Fruit fly (Drosophila melanogaster) whole organism, adult: ENCODE measurements around the gene lmd.
A peak's percentile ranks its signal among the peaks of the same experiment; 100 is the strongest.

Source experiments
- CG11617 ChIP-seq: fragments of 200-800 bp; sonication (Bioruptor generic); optimal IDR thresholded peaks from 2 replicates; lab custom pipeline; 2017; ENCODE audit warnings: mild to moderate bottlenecking, missing biosample characterization, missing genetic modification reagents, missing genetic modification characterization
- CG12768 ChIP-seq: fragments of 200-800 bp; sonication (Bioruptor generic); optimal IDR thresholded peaks from 2 replicates; lab custom pipeline; 2017; ENCODE audit warnings: missing biosample characterization, missing genetic modification characterization, mild to moderate bottlenecking, moderate library complexity, missing genetic modification reagents
- CG14711 ChIP-seq: fragments of 200-800 bp; sonication (Bioruptor generic); optimal IDR thresholded peaks from 2 replicates; lab custom pipeline; 2018; ENCODE audit warnings: missing biosample characterization, mild to moderate bottlenecking, missing genetic modification characterization, moderate library complexity
- CG1620 ChIP-seq: fragments of 200-800 bp; sonication (Bioruptor generic); optimal IDR thresholded peaks from 2 replicates; lab custom pipeline; 2016; ENCODE audit warnings: missing biosample characterization, missing genetic modification characterization
- CG33017 ChIP-seq: fragments of 200-800 bp; sonication (Bioruptor generic); optimal IDR thresholded peaks from 2 replicates; lab custom pipeline; 2018; ENCODE audit warnings: missing biosample characterization, mild to moderate bottlenecking, missing genetic modification characterization, moderate library complexity
- CG5204 ChIP-seq: fragments of 200-800 bp; sonication (Bioruptor generic); optimal IDR thresholded peaks from 2 replicates; lab custom pipeline; 2016; ENCODE audit warnings: missing biosample characterization, missing genetic modification characterization
- CG7045 ChIP-seq: fragments of 200-800 bp; sonication (Bioruptor generic); optimal IDR thresholded peaks from 2 replicates; lab custom pipeline; 2017; ENCODE audit warnings: missing biosample characterization, mild to moderate bottlenecking, missing genetic modification characterization
- CG7101 ChIP-seq: fragments of 200-800 bp; sonication (Bioruptor generic); optimal IDR thresholded peaks from 2 replicates; lab custom pipeline; 2018; ENCODE audit warnings: missing biosample characterization, mild to moderate bottlenecking, missing genetic modification characterization, moderate library complexity
- Clk ChIP-seq: fragments of 200-800 bp; sonication (Bioruptor generic); optimal IDR thresholded peaks from 2 replicates; lab custom pipeline; 2017; ENCODE audit warnings: missing biosample characterization, missing genetic modification characterization
- Crg-1 ChIP-seq: fragments of 200-800 bp; sonication (Bioruptor generic); optimal IDR thresholded peaks from 2 replicates; lab custom pipeline; 2016; ENCODE audit warnings: missing biosample characterization, missing genetic modification characterization
- Hr96 ChIP-seq: fragments of 200-800 bp; sonication (Bioruptor generic); optimal IDR thresholded peaks from 2 replicates; lab custom pipeline; 2016; ENCODE audit warnings: missing biosample characterization, missing genetic modification characterization
- Mnt ChIP-seq: fragments of 200-800 bp; sonication (Bioruptor generic); optimal IDR thresholded peaks from 2 replicates; lab custom pipeline; 2016; ENCODE audit warnings: missing biosample characterization, mild to moderate bottlenecking, missing genetic modification characterization
- bab1 ChIP-seq: fragments of 200-800 bp; sonication (Bioruptor generic); optimal IDR thresholded peaks from 3 replicates; lab custom pipeline; 2019; ENCODE audit warnings: missing biosample characterization, mild to moderate bottlenecking, missing genetic modification characterization, moderate library complexity
- cic ChIP-seq: fragments of 200-800 bp; sonication (Bioruptor generic); optimal IDR thresholded peaks from 2 replicates; lab custom pipeline; 2017; ENCODE audit warnings: missing biosample characterization, mild to moderate bottlenecking, missing genetic modification characterization, moderate library complexity
- cnc ChIP-seq, 2 experiments: fragments of >200 bp; optimal IDR thresholded peaks; 2 replicates each; lab custom pipeline; 2017
- kay ChIP-seq: fragments of 200-800 bp; sonication (Bioruptor generic); peaks from one replicate; lab custom pipeline; 2016; ENCODE audit warnings: missing biosample characterization, missing genetic modification characterization, borderline replicate concordance
- ovo ChIP-seq: fragments of 200-800 bp; sonication (Bioruptor generic); optimal IDR thresholded peaks from 2 replicates; lab custom pipeline; 2016; ENCODE audit warnings: missing biosample characterization, missing genetic modification characterization
- pad ChIP-seq: fragments of 200-800 bp; sonication (Bioruptor generic); optimal IDR thresholded peaks from 3 replicates; lab custom pipeline; 2017; ENCODE audit warnings: missing biosample characterization, missing genetic modification characterization, mild to moderate bottlenecking, moderate library complexity, missing genetic modification reagents
- tj ChIP-seq: fragments of 200-800 bp; sonication (Bioruptor generic); optimal IDR thresholded peaks from 3 replicates; lab custom pipeline; 2017; ENCODE audit warnings: missing biosample characterization, mild to moderate bottlenecking, missing genetic modification characterization, moderate library complexity
- toe ChIP-seq: fragments of 200-800 bp; sonication (Bioruptor generic); optimal IDR thresholded peaks from 2 replicates; lab custom pipeline; 2016; ENCODE audit warnings: missing biosample characterization, missing genetic modification characterization

lmd gene

DNA sequence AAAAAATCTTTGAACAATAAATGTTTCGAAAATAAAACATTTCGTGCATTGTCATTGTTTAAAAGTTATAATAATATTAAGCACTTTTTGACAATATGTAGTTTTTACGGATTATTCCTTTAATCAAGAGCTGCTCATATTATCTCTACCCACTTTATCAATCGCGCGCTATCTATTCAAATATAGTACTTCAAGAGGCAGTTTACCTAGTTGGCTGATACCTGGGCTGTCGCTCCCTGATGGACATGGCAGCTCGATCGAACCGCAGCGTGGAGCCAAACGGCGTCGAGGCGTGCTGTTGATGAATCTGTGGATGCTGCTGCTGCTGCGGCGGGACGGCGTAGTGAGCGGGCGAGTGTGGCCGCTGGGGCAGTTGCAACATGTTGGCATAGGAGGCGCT is 33.7 kb upstream of the lmd start:
- TF ChIP-seq Clk (GFP tag; lab: Kevin White, UChicago) = no peak
- no peak for TF ChIP-seq toe (GFP tag; lab: Kevin White, UChicago)
- no peak for TF ChIP-seq CG7045 (GFP tag; lab: Kevin White, UChicago)
- no peak for TF ChIP-seq CG5204 (GFP tag; lab: Kevin White, UChicago)
- no peak for TF ChIP-seq CG7101
- no peak for TF ChIP-seq cic
- TF ChIP-seq Crg-1 = no peak
- no peak for TF ChIP-seq tj (GFP tag; lab: Kevin White, UChicago)
- no peak for TF ChIP-seq bab1
- no peak for TF ChIP-seq cnc (optimal IDR thresholded peaks at IDR 0.05; lab: Kevin White, UChicago)
- no peak for TF ChIP-seq pad (GFP tag; lab: Kevin White, UChicago)
- no peak for TF ChIP-seq CG33017 (tag; lab: Kevin White, UChicago)
- TF ChIP-seq CG14711 (tag; lab: Kevin White, UChicago) = no peak
- TF ChIP-seq kay (GFP tag; lab: Kevin White, UChicago) = no peak
- TF ChIP-seq CG11617 = no peak
- no peak for TF ChIP-seq CG1620 (GFP tag; lab: Kevin White, UChicago)

DNA sequence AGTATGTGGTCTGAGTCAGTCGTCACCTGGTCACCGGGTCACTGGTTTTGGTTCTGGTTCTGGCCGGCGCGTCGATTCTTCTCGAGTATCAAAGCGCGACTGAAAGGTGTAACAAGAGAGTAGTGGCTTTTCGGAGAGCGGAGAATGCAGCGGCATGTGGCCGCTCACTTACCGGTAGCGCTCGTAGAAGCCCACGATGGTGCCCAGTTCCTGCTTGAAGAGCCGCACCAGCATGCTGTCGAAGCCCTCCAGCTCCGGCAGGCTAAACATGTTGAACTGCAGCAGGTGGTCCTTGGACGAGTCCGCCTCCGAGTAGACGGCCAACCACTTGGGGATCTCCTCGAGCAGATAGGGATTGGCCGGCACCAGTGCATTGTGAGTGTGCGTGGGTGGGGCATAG is 32.3 kb upstream of the lmd start, which contains the start of gene Ctns:
Ctns (minus strand) TSS at position 101 of the 400 bp plus-strand sequence.
- TF ChIP-seq bab1 (no peak), CG7101 (no peak), cic (no peak), CG1620 (GFP tag; lab: Kevin White, UChicago) (no peak), CG7045 (GFP tag; lab: Kevin White, UChicago) (no peak), kay (GFP tag; lab: Kevin White, UChicago) (no peak), toe (GFP tag; lab: Kevin White, UChicago) (no peak), CG14711 (tag; lab: Kevin White, UChicago) (no peak), CG12768 (no peak), CG33017 (tag; lab: Kevin White, UChicago) (no peak)

DNA sequence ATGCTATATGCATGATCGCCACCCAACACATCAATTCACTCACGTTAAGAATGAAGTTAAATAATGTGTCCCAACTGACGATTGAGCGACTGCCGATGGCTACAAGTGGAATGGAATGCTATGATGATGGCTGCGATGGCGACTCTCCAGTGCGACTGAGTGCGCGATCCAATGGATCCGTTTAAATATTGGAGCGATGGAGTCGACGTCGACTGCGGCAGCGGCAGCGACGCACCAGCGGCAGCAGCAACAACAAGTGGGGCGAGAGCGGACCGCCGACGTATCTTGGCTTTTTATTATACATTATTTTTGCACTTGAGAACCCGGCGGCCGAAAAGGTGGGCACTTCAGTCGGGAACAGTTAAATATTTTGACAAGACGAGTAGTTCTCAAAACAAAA is 30.9 kb upstream of the lmd start:
- TF ChIP-seq bab1 (peak; percentile 2), CG33017 (tag; lab: Kevin White, UChicago) (no peak)

DNA sequence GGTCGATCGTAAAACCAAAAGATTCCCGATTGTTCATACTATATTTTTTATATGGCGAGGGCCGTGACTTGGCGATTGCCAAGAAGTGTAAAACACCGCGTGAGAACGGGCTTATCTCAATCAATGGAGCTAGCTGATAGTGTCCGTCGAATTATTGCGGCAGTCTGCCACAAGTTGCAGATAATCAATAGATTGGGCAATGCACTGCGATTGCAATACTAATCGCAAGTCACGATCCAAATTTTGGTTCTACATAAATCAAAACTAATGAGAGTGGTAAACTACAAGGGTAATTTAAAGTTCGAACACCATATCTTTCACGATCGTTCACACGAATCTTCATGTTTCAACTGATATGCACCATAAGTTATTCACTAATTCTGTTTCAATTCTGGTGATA is 30.2 kb upstream of the lmd start:
- peak; percentile 11 for TF ChIP-seq Mnt (GFP tag; lab: Kevin White, UChicago)
- TF ChIP-seq cic = peak; percentile 11
- no peak for TF ChIP-seq CG33017 (tag; lab: Kevin White, UChicago)

DNA sequence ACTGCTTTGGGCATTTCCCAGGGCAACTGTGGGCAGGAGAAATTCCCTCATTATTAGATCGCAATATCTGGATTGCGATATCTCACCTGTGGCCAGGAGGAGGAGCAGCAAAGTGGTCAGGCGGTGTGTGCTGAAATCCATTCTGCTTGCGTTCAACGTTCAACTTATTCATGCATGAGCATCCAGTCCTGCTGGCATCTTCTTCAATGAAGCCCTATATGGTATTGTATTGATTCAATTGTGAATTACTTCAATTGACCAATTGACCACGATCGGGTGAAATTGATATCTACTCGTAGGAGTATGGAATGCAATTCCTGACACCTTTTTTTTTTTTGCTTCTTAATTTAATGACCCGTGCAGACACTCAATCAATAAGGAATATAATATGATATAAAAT is 29.6 kb upstream of the lmd start:
- TF ChIP-seq CG7101 = no peak
- TF ChIP-seq Crg-1 = no peak
- no peak for TF ChIP-seq CG11617
- TF ChIP-seq CG7045 (GFP tag; lab: Kevin White, UChicago) = no peak
- no peak for TF ChIP-seq toe (GFP tag; lab: Kevin White, UChicago)
- TF ChIP-seq Hr96 (GFP tag; lab: Kevin White, UChicago) = no peak
- no peak for TF ChIP-seq CG1620 (GFP tag; lab: Kevin White, UChicago)
- no peak for TF ChIP-seq CG33017 (tag; lab: Kevin White, UChicago)
- no peak for TF ChIP-seq CG5204 (GFP tag; lab: Kevin White, UChicago)
- TF ChIP-seq kay (GFP tag; lab: Kevin White, UChicago) = no peak
- TF ChIP-seq Clk (GFP tag; lab: Kevin White, UChicago) = no peak
- no peak for TF ChIP-seq ovo (GFP tag; lab: Kevin White, UChicago)
- no peak for TF ChIP-seq tj (GFP tag; lab: Kevin White, UChicago)
- TF ChIP-seq cic = no peak

DNA sequence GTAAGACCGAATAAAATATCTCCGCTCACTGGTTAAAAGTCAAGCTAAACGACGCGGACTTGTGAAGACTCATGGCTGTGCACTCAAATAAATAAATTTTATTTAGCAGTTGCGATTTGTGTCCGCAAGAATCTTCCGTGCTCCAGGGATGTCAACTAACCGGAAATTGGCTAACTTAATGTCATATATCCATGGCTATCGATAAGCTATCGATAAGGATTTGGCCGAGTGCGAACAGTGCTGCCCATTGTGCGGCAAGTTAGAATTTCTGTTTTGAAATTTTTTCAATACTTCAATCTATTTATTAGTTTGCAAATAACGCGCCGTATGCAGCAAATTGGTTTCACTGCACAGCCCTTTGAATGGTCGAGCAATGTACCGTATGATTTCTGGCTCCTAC is 27.4 kb upstream of the lmd start, which contains the start of gene p53:
p53 (minus strand) TSS at position 147 of the 400 bp plus-strand sequence.
- peak; percentile 18 for TF ChIP-seq pad (GFP tag; lab: Kevin White, UChicago)
- peak; percentile 35 for TF ChIP-seq toe (GFP tag; lab: Kevin White, UChicago)
- peak; percentile 33 for TF ChIP-seq CG11617
- TF ChIP-seq Hr96 (GFP tag; lab: Kevin White, UChicago) = peak; percentile 22
- TF ChIP-seq CG14711 (tag; lab: Kevin White, UChicago) = peak; percentile 51
- no peak for TF ChIP-seq Clk (GFP tag; lab: Kevin White, UChicago)
- no peak for TF ChIP-seq ovo (GFP tag; lab: Kevin White, UChicago)
- TF ChIP-seq Mnt (GFP tag; lab: Kevin White, UChicago) = peak; percentile 7
- TF ChIP-seq kay (GFP tag; lab: Kevin White, UChicago) = no peak
- no peak for TF ChIP-seq CG7045 (GFP tag; lab: Kevin White, UChicago)
- peak; percentile 35 for TF ChIP-seq CG5204 (GFP tag; lab: Kevin White, UChicago)
- peak; percentile 23 for TF ChIP-seq CG1620 (GFP tag; lab: Kevin White, UChicago)
- TF ChIP-seq bab1 = peak; percentile 51
- TF ChIP-seq CG7101 = peak; percentile 49

DNA sequence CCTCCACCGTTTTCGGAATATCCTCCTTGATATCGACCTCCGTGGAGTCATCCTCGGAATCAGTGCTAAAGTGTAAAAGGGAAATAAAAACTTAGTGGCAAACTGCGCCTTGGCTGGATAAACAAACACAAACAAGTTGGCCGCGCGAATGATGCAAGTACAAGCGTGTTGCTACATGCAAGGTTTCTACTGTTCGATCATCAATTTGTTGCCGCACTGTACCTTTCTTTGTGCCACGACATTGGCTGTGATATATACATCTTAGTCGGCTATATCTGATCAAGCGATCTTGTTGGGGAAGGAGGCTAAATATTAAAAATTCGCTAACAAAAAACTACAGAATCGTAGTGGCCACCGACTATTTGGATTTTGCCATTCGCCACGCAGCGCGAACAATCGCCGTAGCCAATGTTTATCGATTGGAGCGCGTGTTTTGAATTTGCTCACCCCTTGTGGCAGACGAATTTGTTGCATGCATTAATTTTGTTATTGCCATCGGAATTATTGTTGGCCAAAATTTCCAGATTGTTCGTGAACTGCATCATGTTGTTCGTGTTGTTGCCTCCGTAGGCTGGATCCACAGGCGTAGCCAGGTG is 26.7 kb upstream of the lmd start:
- TF ChIP-seq cnc (optimal IDR thresholded peaks at IDR 0.05; lab: Kevin White, UChicago) = no peak
- TF ChIP-seq ovo (GFP tag; lab: Kevin White, UChicago) = no peak
- TF ChIP-seq CG1620 (GFP tag; lab: Kevin White, UChicago) = no peak
- no peak for TF ChIP-seq CG5204 (GFP tag; lab: Kevin White, UChicago)
- TF ChIP-seq bab1 = no peak
- no peak for TF ChIP-seq CG7045 (GFP tag; lab: Kevin White, UChicago)
- no peak for TF ChIP-seq Mnt (GFP tag; lab: Kevin White, UChicago)
- TF ChIP-seq CG11617 = no peak
- no peak for TF ChIP-seq pad (GFP tag; lab: Kevin White, UChicago)
- no peak for TF ChIP-seq kay (GFP tag; lab: Kevin White, UChicago)
- no peak for TF ChIP-seq Hr96 (GFP tag; lab: Kevin White, UChicago)
- no peak for TF ChIP-seq Crg-1
- TF ChIP-seq CG12768 = no peak
- no peak for TF ChIP-seq Clk (GFP tag; lab: Kevin White, UChicago)
- TF ChIP-seq cic = no peak
- TF ChIP-seq CG33017 (tag; lab: Kevin White, UChicago) = no peak
- no peak for TF ChIP-seq toe (GFP tag; lab: Kevin White, UChicago)
- no peak for TF ChIP-seq CG7101
